Worm (Caenorhabditis elegans) whole organism, L4/young adult: ENCODE measurements around the gene F26F2.8.

Experiments
- W03F9.2 ChIP-seq: fragments of 150-350 bp; optimal IDR thresholded peaks from 2 replicates; lab custom pipeline; 2014; ENCODE audit warnings: missing biosample characterization, missing genetic modification characterization
- him-1 ChIP-seq: sonication (generic microtip); optimal IDR thresholded peaks from 2 replicates; lab custom pipeline; 2016; ENCODE audit warnings: missing genotype, missing genetic modification reagents, missing genetic modification characterization, missing compliant biosample characterization

ce11 chrV:20606617-20607016 lies 27.3 kb downstream of the F26F2.8 start, which contains the start of gene F46B3.23:
- no peak for TF ChIP-seq W03F9.2 (tag; lab: Kevin White, UChicago)
- no peak for TF ChIP-seq him-1 (tag; lab: Kevin White, UChicago)
